Worm (Caenorhabditis elegans) whole organism, L2 larva: ENCODE results near the gene mmaa-1.

Experiments
- aly-2 ChIP-seq: fragments of 150-350 bp; optimal IDR thresholded peaks from 2 replicates; lab custom pipeline; 2014; ENCODE audit warnings: missing biosample characterization, missing genetic modification characterization
- elt-3 ChIP-seq: sonication (generic microtip); optimal IDR thresholded peaks from 2 replicates; lab custom pipeline; 2017; ENCODE audit warnings: missing biosample characterization, missing genetic modification characterization
- fos-1 ChIP-seq: fragments of 150-350 bp; optimal IDR thresholded peaks from 2 replicates; lab custom pipeline; 2014; ENCODE audit warnings: missing biosample characterization, missing genetic modification characterization
- lsy-2 ChIP-seq, 2 experiments: fragments of 150-350 bp in 1 of 2; sonication (generic microtip) in 1 of 2; optimal IDR thresholded peaks; 2 replicates each; lab custom pipeline; 2014 to 2017; ENCODE audit warnings: missing biosample characterization in 2 of 2, missing genetic modification characterization in 2 of 2
- mbf-1 ChIP-seq: sonication (generic microtip); optimal IDR thresholded peaks from 2 replicates; lab custom pipeline; 2017; ENCODE audit warnings: missing biosample characterization, missing genetic modification characterization
- mdl-1 ChIP-seq, 2 experiments: fragments of 150-350 bp in 1 of 2; sonication (generic microtip) in 1 of 2; optimal IDR thresholded peaks; 2 replicates each; lab custom pipeline; 2017; ENCODE audit warnings: missing biosample characterization in 2 of 2, missing genetic modification characterization in 2 of 2
- unc-39 ChIP-seq: fragments of 150-350 bp; optimal IDR thresholded peaks from 2 replicates; lab custom pipeline; 2014; ENCODE audit warnings: missing biosample characterization, missing genetic modification characterization

ce11 chrII:7061730-7062129, 39.2 kb downstream of the mmaa-1 start, which contains the start of gene acs-6:
- TF ChIP-seq elt-3 (tag; lab: Kevin White, UChicago) (no peak), mdl-1 (tag; optimal IDR thresholded peaks at IDR 0.05; lab: Kevin White, UChicago) (no peak), aly-2 (tag; lab: Kevin White, UChicago) (no peak), lsy-2 (tag; optimal IDR thresholded peaks at IDR 0.05; lab: Kevin White, UChicago) (no peak), mbf-1 (tag; lab: Kevin White, UChicago) (no peak), unc-39 (tag; lab: Kevin White, UChicago) (no peak), fos-1 (no peak)
